Worm (Caenorhabditis elegans): ENCODE results near the gene E02A10.4.

DNA sequence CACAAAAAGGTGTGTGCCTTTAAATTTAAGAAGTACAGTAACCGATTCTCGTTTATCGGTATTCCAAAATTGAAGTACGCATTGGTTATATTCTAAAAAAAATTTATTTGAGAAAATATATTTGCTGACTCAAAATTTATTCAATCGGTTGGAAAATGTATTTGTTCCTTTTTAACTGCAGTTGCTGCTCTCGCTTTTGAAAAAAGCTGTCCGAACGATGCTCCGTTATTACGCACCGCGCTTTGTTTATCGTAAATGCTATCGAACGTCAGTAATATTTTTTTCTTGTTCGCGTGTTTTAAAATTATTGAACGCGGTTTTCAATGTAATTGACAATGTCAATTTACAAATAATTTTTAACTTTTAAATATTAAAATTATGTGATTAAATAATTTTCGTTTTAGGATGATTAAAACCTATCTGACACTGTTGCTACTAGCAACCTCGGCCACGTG, 7.4 kb downstream of the E02A10.4 start, which contains the start of gene sel-1:
- no peak for TF ChIP-seq fkh-4 (tag; optimal IDR thresholded peaks at IDR 0.05; ENCODE audit: borderline replicate concordance)
- no peak for TF ChIP-seq hpl-2 (GFP tag; optimal IDR thresholded peaks at IDR 0.05)
- TF ChIP-seq tbx-2 (tag; optimal IDR thresholded peaks at IDR 0.05) = no peak

Data from whole organism, L1 larva.